Worm (Caenorhabditis elegans) whole organism, L2 larva: ENCODE data around the gene W06F12.3.

Source experiments
- fos-1 ChIP-seq: fragments of 150-350 bp; optimal IDR thresholded peaks from 2 replicates; lab custom pipeline; 2014; ENCODE audit warnings: missing biosample characterization, missing genetic modification characterization
- gmeb-1 ChIP-seq: fragments of 150-350 bp; optimal IDR thresholded peaks from 2 replicates; lab custom pipeline; 2014; ENCODE audit warnings: missing biosample characterization, missing genetic modification characterization
- lin-11 ChIP-seq: fragments of 150-350 bp; sonication (generic microtip); optimal IDR thresholded peaks from 2 replicates; lab custom pipeline; 2014; ENCODE audit warnings: missing biosample characterization, missing genetic modification characterization, inconsistent platforms, mixed read lengths
- nhr-12 ChIP-seq: fragments of 150-350 bp; optimal IDR thresholded peaks from 2 replicates; lab custom pipeline; 2014; ENCODE audit warnings: missing biosample characterization, missing genetic modification characterization
- nhr-21 ChIP-seq: fragments of 150-350 bp; optimal IDR thresholded peaks from 2 replicates; lab custom pipeline; 2014; ENCODE audit warnings: missing biosample characterization, missing genetic modification characterization
- nhr-25 ChIP-seq: fragments of 150-350 bp; sonication (generic microtip); optimal IDR thresholded peaks from 3 replicates; lab custom pipeline; 2014; ENCODE audit warnings: missing biosample characterization, missing genetic modification characterization
- unc-62 ChIP-seq: fragments of 150-350 bp; optimal IDR thresholded peaks from 2 replicates; lab custom pipeline; 2014; ENCODE audit warnings: missing biosample characterization, missing genetic modification reagents, missing genetic modification characterization

DNA sequence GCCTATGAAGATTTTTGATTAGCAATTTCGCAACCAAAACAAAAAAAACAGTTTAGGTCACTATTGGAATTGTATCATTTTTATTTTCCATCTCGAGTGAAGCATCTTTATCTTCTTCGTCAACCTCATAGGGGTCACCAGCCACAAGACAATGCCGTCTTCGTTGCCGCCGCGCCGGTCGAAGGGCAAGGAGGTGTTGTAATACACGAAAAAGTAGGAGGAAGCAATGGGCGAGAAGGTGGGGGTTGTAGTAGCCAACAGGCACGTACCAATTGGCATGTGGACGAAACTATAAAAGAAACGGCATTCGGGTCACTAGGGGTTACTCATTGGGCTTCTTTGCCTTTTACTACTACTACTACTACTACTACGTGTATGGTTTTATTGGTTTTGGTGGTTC, 7.2 kb downstream of the W06F12.3 start:
- no peak for TF ChIP-seq nhr-12 (tag; lab: Kevin White, UChicago)
- no peak for TF ChIP-seq unc-62 (GFP tag; lab: Kevin White, UChicago)
- no peak for TF ChIP-seq fos-1
- TF ChIP-seq gmeb-1 (tag; lab: Kevin White, UChicago) = no peak
- no peak for TF ChIP-seq nhr-21 (tag; lab: Kevin White, UChicago)
- TF ChIP-seq lin-11 (tag; lab: Kevin White, UChicago) = no peak
- no peak for TF ChIP-seq nhr-25 (tag; lab: Kevin White, UChicago)
